Worm (Caenorhabditis elegans) whole organism, L1 larva: ENCODE measurements around the gene Y116A8C.29.

Experiments used
- F16B12.6 ChIP-seq: fragments of 150-350 bp; optimal IDR thresholded peaks from 2 replicates; lab custom pipeline; 2014; ENCODE audit warnings: missing biosample characterization, missing genetic modification characterization
- ceh-82 ChIP-seq, 3 experiments: fragments of 150-350 bp in 1 of 3; sonication (generic microtip) in 2 of 3; optimal IDR thresholded peaks; 2 replicates each; lab custom pipeline; 2014 to 2017; ENCODE audit warnings: missing biosample characterization in 3 of 3, missing genetic modification characterization in 3 of 3
- ceh-88 ChIP-seq: fragments of 200-800 bp; sonication (Bioruptor generic); IDR thresholded peaks from 2 replicates; pipeline ENCODE4 v1.3.6; 2022; ENCODE audit warnings: missing genetic modification characterization, missing compliant biosample characterization
- ceh-90 ChIP-seq: sonication (generic microtip); optimal IDR thresholded peaks from 2 replicates; lab custom pipeline; 2016; ENCODE audit warnings: missing genetic modification characterization, missing compliant biosample characterization
- dpl-1 ChIP-seq, 3 experiments: fragments of 150-350 bp in 2 of 3; sonication (generic microtip) in 1 of 3; optimal IDR thresholded peaks; 2 replicates each; lab custom pipeline; 2014 to 2017; ENCODE audit warnings: missing biosample characterization in 3 of 3, missing genetic modification characterization in 3 of 3, missing genetic modification reagents in 3 of 3
- efl-1 ChIP-seq, 4 experiments: fragments of 150-350 bp; optimal IDR thresholded peaks in 3 of 4; peaks in 1 of 4; 1 replicate in 1 of 4; 2 replicates in 3 of 4; lab custom pipeline; 2014; ENCODE audit warnings: missing biosample characterization in 2 of 4, missing genetic modification characterization in 2 of 4, missing genetic modification reagents in 2 of 4
- efl-3 ChIP-seq: fragments of 200-800 bp; sonication (Bioruptor generic); optimal IDR thresholded peaks from 2 replicates; lab custom pipeline; 2018; ENCODE audit warnings: mild to moderate bottlenecking, missing genetic modification characterization, missing compliant biosample characterization
- ets-5 ChIP-seq: fragments of 200-800 bp; sonication (Bioruptor generic); IDR thresholded peaks from 2 replicates; pipeline ENCODE4 v1.3.6; 2022; ENCODE audit warnings: missing genetic modification characterization, missing compliant biosample characterization
- fkh-10 ChIP-seq: sonication (generic microtip); optimal IDR thresholded peaks from 2 replicates; lab custom pipeline; 2017; ENCODE audit warnings: missing biosample characterization, missing genetic modification reagents, missing genetic modification characterization
- fkh-4 ChIP-seq: sonication (generic microtip); optimal IDR thresholded peaks from 2 replicates; lab custom pipeline; 2016; ENCODE audit warnings: missing compliant biosample characterization, missing genetic modification characterization, borderline replicate concordance
- fkh-8 ChIP-seq: sonication (generic microtip); optimal IDR thresholded peaks from 2 replicates; lab custom pipeline; 2016; ENCODE audit warnings: mild to moderate bottlenecking, missing genetic modification characterization, missing compliant biosample characterization
- irx-1 ChIP-seq: sonication (generic microtip); optimal IDR thresholded peaks from 2 replicates; lab custom pipeline; 2016; ENCODE audit warnings: missing genetic modification characterization, missing compliant biosample characterization
- jun-1 ChIP-seq: fragments of 150-350 bp; optimal IDR thresholded peaks from 2 replicates; lab custom pipeline; 2014; ENCODE audit warnings: missing biosample characterization, missing genetic modification reagents, missing genetic modification characterization
- lin-13 ChIP-seq: fragments of 150-350 bp; optimal IDR thresholded peaks from 2 replicates; lab custom pipeline; 2014; ENCODE audit warnings: missing biosample characterization, missing genetic modification reagents, missing genetic modification characterization
- lin-14 ChIP-seq: fragments of 200-800 bp; sonication (Bioruptor generic); optimal IDR thresholded peaks from 2 replicates; lab custom pipeline; 2018; ENCODE audit warnings: mild to moderate bottlenecking, missing genetic modification characterization, moderate library complexity, missing compliant biosample characterization
- lin-35 ChIP-seq, 2 experiments: fragments of 150-350 bp; optimal IDR thresholded peaks; 2 replicates each; lab custom pipeline; 2014; ENCODE audit warnings: missing biosample characterization in 2 of 2, missing genetic modification characterization in 2 of 2, missing genetic modification reagents in 2 of 2
- lin-39 ChIP-seq: fragments of 150-350 bp; optimal IDR thresholded peaks from 2 replicates; lab custom pipeline; 2014; ENCODE audit warnings: missing biosample characterization, missing genetic modification reagents, missing genetic modification characterization
- lir-3 ChIP-seq: sonication (generic microtip); optimal IDR thresholded peaks from 2 replicates; lab custom pipeline; 2016; ENCODE audit warnings: mild to moderate bottlenecking, missing genetic modification characterization, moderate library complexity, missing compliant biosample characterization; ENCODE audit not compliant: poor library complexity
- mef-2 ChIP-seq: fragments of 150-350 bp; optimal IDR thresholded peaks from 2 replicates; lab custom pipeline; 2014; ENCODE audit warnings: missing biosample characterization, missing genetic modification characterization
- mep-1 ChIP-seq: fragments of 150-350 bp; optimal IDR thresholded peaks from 2 replicates; lab custom pipeline; 2014; ENCODE audit warnings: missing biosample characterization, missing genetic modification characterization
- nhr-12 ChIP-seq: sonication (generic microtip); optimal IDR thresholded peaks from 2 replicates; lab custom pipeline; 2017; ENCODE audit warnings: missing biosample characterization, missing genetic modification characterization
- nhr-20 ChIP-seq: sonication (generic microtip); optimal IDR thresholded peaks from 2 replicates; lab custom pipeline; 2016; ENCODE audit warnings: mild to moderate bottlenecking, missing genetic modification characterization, missing compliant biosample characterization
- nhr-28 ChIP-seq: fragments of 150-350 bp; optimal IDR thresholded peaks from 2 replicates; lab custom pipeline; 2014; ENCODE audit warnings: missing biosample characterization, missing genetic modification characterization
- nhr-84 ChIP-seq: sonication (generic microtip); optimal IDR thresholded peaks from 2 replicates; lab custom pipeline; 2017; ENCODE audit warnings: missing biosample characterization, missing genetic modification characterization
- nhr-90 ChIP-seq: sonication (generic microtip); optimal IDR thresholded peaks from 2 replicates; lab custom pipeline; 2016; ENCODE audit warnings: mild to moderate bottlenecking, missing genetic modification characterization, missing compliant biosample characterization; ENCODE audit not compliant: poor library complexity
- pax-3 ChIP-seq: fragments of 200-800 bp; sonication (Bioruptor generic); optimal IDR thresholded peaks from 2 replicates; lab custom pipeline; 2018; ENCODE audit warnings: mild to moderate bottlenecking, missing genetic modification characterization, moderate library complexity, missing compliant biosample characterization
- skn-1 ChIP-seq: fragments of 150-350 bp; optimal IDR thresholded peaks from 2 replicates; lab custom pipeline; 2014; ENCODE audit warnings: missing biosample characterization, missing genetic modification characterization
- snpc-4 ChIP-seq: fragments of 150-350 bp; optimal IDR thresholded peaks from 2 replicates; lab custom pipeline; 2014; ENCODE audit warnings: missing biosample characterization, missing genetic modification characterization
- swsn-7 ChIP-seq: sonication (generic microtip); optimal IDR thresholded peaks from 2 replicates; lab custom pipeline; 2016; ENCODE audit warnings: missing genetic modification characterization, missing compliant biosample characterization
- tbx-2 ChIP-seq: sonication (generic microtip); optimal IDR thresholded peaks from 2 replicates; lab custom pipeline; 2016; ENCODE audit warnings: missing genetic modification characterization, missing compliant biosample characterization
- tlp-1 ChIP-seq: fragments of 150-350 bp; optimal IDR thresholded peaks from 2 replicates; lab custom pipeline; 2014; ENCODE audit warnings: missing biosample characterization, missing genetic modification characterization
- unc-86 ChIP-seq: sonication (generic microtip); optimal IDR thresholded peaks from 2 replicates; lab custom pipeline; 2016; ENCODE audit warnings: missing genetic modification characterization, missing compliant biosample characterization
- unc-98 ChIP-seq: fragments of 200-800 bp; sonication (Bioruptor generic); IDR thresholded peaks from 2 replicates; pipeline ENCODE4 v1.3.6; 2022; ENCODE audit warnings: missing genetic modification characterization, missing compliant biosample characterization
- xbp-1 ChIP-seq: sonication (generic microtip); optimal IDR thresholded peaks from 2 replicates; lab custom pipeline; 2016; ENCODE audit warnings: missing genetic modification characterization, missing compliant biosample characterization

Gene Y116A8C.29

DNA sequence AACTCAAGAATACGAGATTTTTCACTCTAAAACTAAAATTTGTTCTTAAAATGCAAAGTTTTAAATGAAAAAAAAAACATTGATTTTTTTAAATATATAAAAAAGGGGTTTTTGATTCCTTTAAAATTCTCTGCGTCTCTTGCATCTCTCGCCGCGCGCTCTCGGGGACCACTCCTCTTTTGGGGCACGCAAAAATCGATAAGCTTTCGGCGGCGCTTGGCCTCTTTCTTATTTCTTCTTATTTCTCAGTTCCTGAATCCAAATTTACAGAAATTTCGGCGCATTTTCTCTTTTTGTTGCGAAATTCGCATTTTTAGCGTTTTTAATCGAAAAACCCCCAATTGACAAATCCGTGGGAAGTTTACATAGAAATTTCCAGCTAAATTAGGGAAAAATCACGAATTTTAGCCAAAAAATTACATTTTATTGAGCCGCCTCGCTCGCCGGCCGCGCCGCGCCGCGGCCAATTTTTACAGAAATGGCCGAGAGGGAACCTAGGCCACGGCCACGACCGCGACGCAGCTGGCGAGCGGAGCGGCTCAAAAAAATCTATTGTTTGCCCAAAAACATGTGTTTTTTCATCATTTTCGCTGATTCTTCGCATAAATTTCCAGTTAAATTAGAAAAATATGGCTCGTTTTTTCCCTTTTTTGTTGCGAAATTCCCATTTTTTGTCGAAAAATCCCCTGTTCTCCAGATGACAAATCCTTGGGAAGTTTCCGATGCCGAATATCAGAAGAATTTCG, 25.3 kb downstream of the Y116A8C.29 start, which contains the start of gene itsn-1:
Gene itsn-1 (plus strand): TSS at position 696 of the 746 bp plus-strand sequence.
- TF ChIP-seq unc-98 (GFP tag; lab: Robert Waterston, UW) (0 out of 2 replicates have a peak, but pooled peaks have one; percentile 7), lin-13 (GFP tag; lab: Kevin White, UChicago) (no peak), lin-14 (peak; percentile 26)
- TF ChIP-seq, all 84 proteins: peak for 2

ce11 chrIV:17121058-17121773, 27.4 kb downstream of the Y116A8C.29 start:
- peak in 1 of 2 experiments; percentile 16 for TF ChIP-seq efl-1 (optimal IDR thresholded peaks at IDR 0.05; lab: Kevin White, UChicago)
- peak in 1 of 2 experiments; percentile 74 for TF ChIP-seq efl-1 (GFP tag; optimal IDR thresholded peaks at IDR 0.05 in 1 of 2; lab: Kevin White, UChicago)
- TF ChIP-seq mep-1 (tag; lab: Kevin White, UChicago) = no peak
- TF ChIP-seq nhr-28 (tag; lab: Kevin White, UChicago) = no peak
- no peak for TF ChIP-seq nhr-90 (tag; lab: Kevin White, UChicago)
- no peak for TF ChIP-seq xbp-1
- no peak for TF ChIP-seq lir-3 (tag; lab: Kevin White, UChicago)
- no peak for TF ChIP-seq nhr-84 (tag; lab: Kevin White, UChicago)

DNA sequence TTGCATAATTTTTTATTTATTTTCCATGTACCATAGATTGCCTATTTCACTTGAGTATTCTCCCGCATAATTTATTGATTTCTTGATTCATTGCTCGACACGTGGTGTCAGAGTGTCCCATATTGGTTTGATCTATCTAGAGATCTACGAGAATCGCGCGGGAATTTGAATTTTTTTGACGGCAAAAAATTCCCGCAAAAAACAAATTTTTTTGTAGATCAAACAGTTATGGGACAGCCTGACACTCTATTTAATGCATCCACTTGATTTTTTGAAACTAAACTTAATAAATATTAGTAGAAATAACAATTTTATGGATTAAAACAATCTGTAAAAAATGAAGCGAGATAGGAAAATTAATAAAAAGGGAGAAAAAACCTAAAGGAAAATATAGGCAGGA, 32.1 kb downstream of the Y116A8C.29 start:
- TF ChIP-seq ets-5 (GFP tag; lab: Robert Waterston, UW) (no peak), fkh-4 (tag; lab: Kevin White, UChicago) (no peak), jun-1 (tag; lab: Kevin White, UChicago) (no peak), fkh-10 (GFP tag; lab: Kevin White, UChicago) (no peak), nhr-12 (no peak), tbx-2 (tag; lab: Kevin White, UChicago) (no peak), ceh-88 (GFP tag; lab: Robert Waterston, UW) (no peak), unc-86 (no peak)

DNA sequence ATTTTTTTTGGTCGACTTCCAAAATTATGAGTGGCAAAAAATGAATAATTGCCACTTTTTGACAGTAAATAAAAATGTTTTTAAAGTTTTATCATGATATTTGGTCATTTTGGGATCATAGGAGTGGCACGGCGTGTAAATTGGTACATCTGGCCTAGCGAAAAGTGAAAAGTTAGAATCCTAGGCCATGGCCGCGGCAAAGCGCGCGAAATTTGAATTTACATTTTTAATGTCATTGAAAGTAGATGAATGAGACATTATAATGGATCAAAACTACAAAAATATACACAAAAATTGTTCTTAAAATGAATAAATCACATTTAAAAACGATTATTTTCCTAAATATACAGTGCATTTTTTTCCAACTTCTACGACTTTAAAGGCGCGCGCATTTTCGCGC, 32.7 kb downstream of the Y116A8C.29 start:
- TF ChIP-seq tlp-1 = no peak
- TF ChIP-seq ceh-90 (tag; lab: Kevin White, UChicago) = peak; percentile 28
- TF ChIP-seq dpl-1 (GFP tag; optimal IDR thresholded peaks at IDR 0.05; lab: Kevin White, UChicago) = peak in 2 of 3 experiments; percentile 39 to 57
- no peak for TF ChIP-seq nhr-20 (tag; lab: Kevin White, UChicago)
- no peak for TF ChIP-seq swsn-7 (tag; lab: Kevin White, UChicago)
- peak in 1 of 2 experiments; percentile 26 for TF ChIP-seq lin-35 (GFP tag; optimal IDR thresholded peaks at IDR 0.05; lab: Kevin White, UChicago)
- TF ChIP-seq efl-1 (optimal IDR thresholded peaks at IDR 0.05; lab: Kevin White, UChicago) = peak; percentile 16 to 50
- TF ChIP-seq efl-1 (GFP tag; optimal IDR thresholded peaks at IDR 0.05 in 1 of 2; lab: Kevin White, UChicago) = peak; percentile 60 to 93

- TF ChIP-seq mef-2 (no peak), efl-3 (GFP tag; lab: Kevin White, UChicago) (no peak), swsn-7 (tag; lab: Kevin White, UChicago) (no peak), lin-39 (tag; lab: Kevin White, UChicago) (no peak), pax-3 (tag; lab: Kevin White, UChicago) (no peak), fkh-8 (tag; lab: Kevin White, UChicago) (no peak), fkh-4 (tag; lab: Kevin White, UChicago) (no peak), skn-1 (tag; lab: Kevin White, UChicago) (no peak), ceh-82 (tag; optimal IDR thresholded peaks at IDR 0.05; lab: Kevin White, UChicago) (no peak), snpc-4 (tag; lab: Kevin White, UChicago) (no peak), F16B12.6 (tag; lab: Kevin White, UChicago) (no peak), nhr-84 (tag; lab: Kevin White, UChicago) (no peak), jun-1 (tag; lab: Kevin White, UChicago) (no peak), irx-1 (tag; lab: Kevin White, UChicago) (no peak)
These were observed 37.3 kb downstream of the Y116A8C.29 start, which contains the start of the genes Y116A8C.37 and Y116A8C.38 for ce11 chrIV:17131035-17131595. Gene Y116A8C.37 (minus strand): TSS chrIV:17131135. Gene Y116A8C.38 (plus strand): TSS chrIV:17131545.
